Fruit fly (Drosophila melanogaster) whole organism, prepupa: ENCODE data around the gene CG11726.

Experiments used
- CG10631 ChIP-seq: fragments of 200-800 bp; sonication (Bioruptor generic); optimal IDR thresholded peaks from 2 replicates; lab custom pipeline; 2016; ENCODE audit warnings: missing biosample characterization, missing genetic modification characterization
- CG11762 ChIP-seq: fragments of 200-800 bp; sonication (Bioruptor generic); optimal IDR thresholded peaks from 3 replicates; lab custom pipeline; 2016; ENCODE audit warnings: missing biosample characterization, missing genetic modification characterization; ENCODE audit not compliant: insufficient read depth
- CG11902 ChIP-seq: fragments of 200-800 bp; sonication (Bioruptor generic); optimal IDR thresholded peaks from 3 replicates; lab custom pipeline; 2016; ENCODE audit warnings: missing biosample characterization, missing genetic modification characterization
- CG15336 ChIP-seq: fragments of 200-800 bp; sonication (Bioruptor generic); IDR thresholded peaks from 2 replicates; pipeline ENCODE4 v1.3.6; 2022; ENCODE audit warnings: missing biosample characterization, missing genetic modification characterization
- CG1621 ChIP-seq: fragments of 200-800 bp; sonication (Bioruptor generic); optimal IDR thresholded peaks from 3 replicates; lab custom pipeline; 2018; ENCODE audit warnings: missing biosample characterization, mild to moderate bottlenecking, missing genetic modification characterization
- CG16779 ChIP-seq: fragments of 200-800 bp; sonication (Bioruptor generic); optimal IDR thresholded peaks from 3 replicates; lab custom pipeline; 2017; ENCODE audit warnings: missing biosample characterization, mild to moderate bottlenecking, missing genetic modification characterization
- CG3032 ChIP-seq: fragments of 200-800 bp; optimal IDR thresholded peaks from 2 replicates; lab custom pipeline; 2019; ENCODE audit warnings: missing biosample characterization, mild to moderate bottlenecking, missing genetic modification characterization, moderate library complexity
- CG31627 ChIP-seq: fragments of 200-800 bp; sonication (Bioruptor generic); optimal IDR thresholded peaks from 3 replicates; lab custom pipeline; 2016; ENCODE audit warnings: missing biosample characterization, missing genetic modification characterization
- CG32006 ChIP-seq: fragments of 200-800 bp; sonication (Bioruptor generic); optimal IDR thresholded peaks from 3 replicates; lab custom pipeline; 2017; ENCODE audit warnings: missing biosample characterization, mild to moderate bottlenecking, missing genetic modification characterization
- CG3919 ChIP-seq: fragments of 200-800 bp; sonication (Bioruptor generic); optimal IDR thresholded peaks from 3 replicates; lab custom pipeline; 2016; ENCODE audit warnings: missing biosample characterization, missing genetic modification characterization
- CG6163 ChIP-seq: fragments of 200-800 bp; sonication (Bioruptor generic); IDR thresholded peaks from 3 replicates; pipeline ENCODE4 v1.3.6; 2022; ENCODE audit warnings: missing biosample characterization, missing genetic modification characterization
- CG6808 ChIP-seq: fragments of 200-800 bp; sonication (Bioruptor generic); optimal IDR thresholded peaks from 3 replicates; lab custom pipeline; 2017; ENCODE audit warnings: missing biosample characterization, missing genetic modification characterization, mild to moderate bottlenecking, moderate library complexity, missing genetic modification reagents
- CG7368 ChIP-seq: fragments of 200-800 bp; sonication (Bioruptor generic); optimal IDR thresholded peaks from 3 replicates; lab custom pipeline; 2016; ENCODE audit warnings: missing biosample characterization, missing genetic modification characterization
- CG8119 ChIP-seq: fragments of 200-800 bp; sonication (Bioruptor generic); IDR thresholded peaks from 3 replicates; pipeline ENCODE4 v1.3.6; 2022; ENCODE audit warnings: missing biosample characterization, missing genetic modification characterization
- CG8319 ChIP-seq: fragments of 200-800 bp; sonication (Bioruptor generic); optimal IDR thresholded peaks from 3 replicates; lab custom pipeline; 2016; ENCODE audit warnings: missing biosample characterization, missing genetic modification characterization
- Ets21C ChIP-seq: fragments of 200-800 bp; sonication (Bioruptor generic); optimal IDR thresholded peaks from 3 replicates; lab custom pipeline; 2016; ENCODE audit warnings: missing biosample characterization, missing genetic modification characterization
- Ets96B ChIP-seq: fragments of 200-800 bp; optimal IDR thresholded peaks from 2 replicates; lab custom pipeline; 2019; ENCODE audit warnings: missing biosample characterization, mild to moderate bottlenecking, missing genetic modification characterization, moderate library complexity
- Gug ChIP-seq: fragments of 200-800 bp; sonication (Bioruptor generic); IDR thresholded peaks from 2 replicates; pipeline ENCODE4 v1.3.6; 2022; ENCODE audit warnings: missing biosample characterization, missing genetic modification characterization
- Hr38 ChIP-seq: sonication (Bioruptor generic); optimal IDR thresholded peaks from 2 replicates; lab custom pipeline; 2016; ENCODE audit warnings: missing biosample characterization, missing genetic modification characterization
- Hr39 ChIP-seq: fragments of 200-800 bp; sonication (Bioruptor generic); optimal IDR thresholded peaks from 2 replicates; lab custom pipeline; 2016; ENCODE audit warnings: missing biosample characterization, missing genetic modification characterization
- Lpt ChIP-seq: fragments of 200-800 bp; sonication (Bioruptor generic); optimal IDR thresholded peaks from 3 replicates; lab custom pipeline; 2016; ENCODE audit warnings: missing biosample characterization, missing genetic modification characterization
- Met ChIP-seq: fragments of 200-800 bp; sonication (Bioruptor generic); optimal IDR thresholded peaks from 3 replicates; lab custom pipeline; 2016; ENCODE audit warnings: missing biosample characterization, missing genetic modification characterization
- Sox102F ChIP-seq: fragments of 200-800 bp; sonication (Bioruptor generic); optimal IDR thresholded peaks from 2 replicates; lab custom pipeline; 2016; ENCODE audit warnings: missing biosample characterization, mild to moderate bottlenecking, missing genetic modification characterization
- Sox14 ChIP-seq: fragments of 200-800 bp; sonication (Bioruptor generic); optimal IDR thresholded peaks from 3 replicates; lab custom pipeline; 2016; ENCODE audit warnings: missing biosample characterization, missing genetic modification characterization
- cyc ChIP-seq: fragments of 200-800 bp; sonication (Bioruptor generic); optimal IDR thresholded peaks from 3 replicates; lab custom pipeline; 2016; ENCODE audit warnings: missing biosample characterization, missing genetic modification characterization
- dac ChIP-seq: fragments of 200-800 bp; sonication (Bioruptor generic); optimal IDR thresholded peaks from 2 replicates; lab custom pipeline; 2017; ENCODE audit warnings: missing biosample characterization, mild to moderate bottlenecking, missing genetic modification characterization
- esn ChIP-seq: fragments of 200-800 bp; sonication (Bioruptor generic); optimal IDR thresholded peaks from 2 replicates; lab custom pipeline; 2016; ENCODE audit warnings: missing biosample characterization, mild to moderate bottlenecking, missing genetic modification characterization, moderate library complexity
- fd59A ChIP-seq: fragments of 200-800 bp; sonication (Bioruptor generic); optimal IDR thresholded peaks from 2 replicates; lab custom pipeline; 2017; ENCODE audit warnings: missing biosample characterization, mild to moderate bottlenecking, missing genetic modification characterization, missing genetic modification reagents
- fd85E ChIP-seq: fragments of 200-800 bp; sonication (Bioruptor generic); optimal IDR thresholded peaks from 3 replicates; lab custom pipeline; 2016; ENCODE audit warnings: missing biosample characterization, missing genetic modification characterization
- lz ChIP-seq: fragments of 200-800 bp; sonication (Bioruptor generic); optimal IDR thresholded peaks from 3 replicates; lab custom pipeline; 2016; ENCODE audit warnings: missing biosample characterization, missing genetic modification characterization
- pdm3 ChIP-seq: fragments of 200-800 bp; sonication (Bioruptor generic); optimal IDR thresholded peaks from 3 replicates; lab custom pipeline; 2016; ENCODE audit warnings: missing biosample characterization, missing genetic modification characterization
- salr ChIP-seq, 2 experiments: fragments of 200-800 bp; sonication (Bioruptor generic); optimal IDR thresholded peaks; 3 replicates each; lab custom pipeline; 2016 to 2018; ENCODE audit warnings: missing biosample characterization in 2 of 2, missing genetic modification characterization in 2 of 2, mild to moderate bottlenecking in 1 of 2
- ss ChIP-seq, 2 experiments: fragments of 200-800 bp; sonication (Bioruptor generic); optimal IDR thresholded peaks; 2 replicates in 1 of 2; 3 replicates in 1 of 2; lab custom pipeline; 2017 to 2018; ENCODE audit warnings: mild to moderate bottlenecking in 2 of 2, missing biosample characterization in 2 of 2, missing genetic modification characterization in 2 of 2, moderate library complexity in 1 of 2
- svp ChIP-seq: fragments of 200-800 bp; sonication (Bioruptor generic); peaks from one replicate; lab custom pipeline; 2016; ENCODE audit warnings: missing biosample characterization, missing genetic modification characterization
- topi ChIP-seq: fragments of 200-800 bp; sonication (Bioruptor generic); optimal IDR thresholded peaks from 3 replicates; lab custom pipeline; 2016; ENCODE audit warnings: missing biosample characterization, missing genetic modification characterization
- vri ChIP-seq: fragments of 200-800 bp; sonication (Bioruptor generic); optimal IDR thresholded peaks from 3 replicates; lab custom pipeline; 2016; ENCODE audit warnings: missing biosample characterization, mild to moderate bottlenecking, missing genetic modification characterization

Gene CG11726

dm6 chr3L:11431251-11431925 lies 36.9 kb downstream of the CG11726 start (continued):
- TF ChIP-seq CG15336 (GFP tag; lab: Robert Waterston, UW) (peak; percentile 95), CG3919 (GFP tag; lab: Kevin White, UChicago) (peak; percentile 96), salr (GFP tag; optimal IDR thresholded peaks at IDR 0.05; lab: Kevin White, UChicago) (peak; percentile 91 to 95), fd85E (GFP tag; lab: Kevin White, UChicago) (peak; percentile 72), Hr39 (peak; percentile 96), Ets96B (peak; percentile 92), CG32006 (GFP tag; lab: Kevin White, UChicago) (peak; percentile 95), CG11902 (GFP tag; lab: Kevin White, UChicago) (peak; percentile 96), CG3032 (peak; percentile 88), CG16779 (tag; lab: Kevin White, UChicago) (peak; percentile 89), vri (GFP tag; lab: Kevin White, UChicago) (peak; percentile 80), pdm3 (peak; percentile 97), Sox14 (GFP tag; lab: Kevin White, UChicago) (peak; percentile 95), CG1621 (peak; percentile 95), topi (GFP tag; lab: Kevin White, UChicago) (peak; percentile 84), cyc (GFP tag; lab: Kevin White, UChicago) (peak; percentile 90), CG8119 (GFP tag; lab: Robert Waterston, UW) (peak; percentile 94), CG6163 (GFP tag; lab: Robert Waterston, UW) (peak; percentile 98), svp (GFP tag; lab: Kevin White, UChicago) (peak; percentile 91), fd59A (GFP tag; lab: Kevin White, UChicago) (peak; percentile 94), Lpt (GFP tag; lab: Kevin White, UChicago) (peak; percentile 88), Ets21C (GFP tag; lab: Kevin White, UChicago) (peak; percentile 91), esn (peak; percentile 94), CG8319 (GFP tag; lab: Kevin White, UChicago) (peak; percentile 93), CG10631 (GFP tag; lab: Kevin White, UChicago) (peak; percentile 97), CG31627 (GFP tag; lab: Kevin White, UChicago) (peak; percentile 96), Hr38 (GFP tag; lab: Kevin White, UChicago) (peak; percentile 84), Sox102F (peak; percentile 91), CG6808 (GFP tag; lab: Kevin White, UChicago) (peak; percentile 76), Gug (GFP tag; lab: Robert Waterston, UW) (peak; percentile 91), lz (GFP tag; lab: Kevin White, UChicago) (peak; percentile 92), CG7368 (GFP tag; lab: Kevin White, UChicago) (peak; percentile 92), dac (GFP tag; lab: Kevin White, UChicago) (peak; percentile 94), Met (peak; percentile 94)

- peak in 1 of 2 experiments; percentile 49 for TF ChIP-seq ss (GFP tag; optimal IDR thresholded peaks at IDR 0.05; lab: Kevin White, UChicago)
- TF ChIP-seq CG11762 (GFP tag; lab: Kevin White, UChicago) = no peak
- peak; percentile 43; the same call in 1 of the 3 replicates for TF ChIP-seq CG6163 (GFP tag; lab: Robert Waterston, UW)
- TF ChIP-seq CG6808 (GFP tag; lab: Kevin White, UChicago) = no peak
- TF ChIP-seq CG8119 (GFP tag; lab: Robert Waterston, UW) = no peak
Observed at dm6 chr3L:11431926-11432323, 37.4 kb downstream of the CG11726 start.

- TF ChIP-seq CG7368 (GFP tag; lab: Kevin White, UChicago) = no peak
Observed at dm6 chr3L:11432472-11432871, 38.0 kb downstream of the CG11726 start.
